Fruit fly (Drosophila melanogaster) whole organism, embryonic: Measurements from ENCODE around the gene Arl8.

Source experiments
- ATbp ChIP-seq: fragments of 200-800 bp; sonication (Bioruptor generic); optimal IDR thresholded peaks from 2 replicates; lab custom pipeline; 2017; ENCODE audit warnings: missing biosample characterization, mild to moderate bottlenecking, missing genetic modification characterization, missing genetic modification reagents
- Bteb2 ChIP-seq: fragments of 200-800 bp; sonication (Bioruptor generic); optimal IDR thresholded peaks from 2 replicates; lab custom pipeline; 2016; ENCODE audit warnings: missing biosample characterization, missing genetic modification characterization
- CG10462 ChIP-seq: fragments of 200-800 bp; sonication (Bioruptor generic); optimal IDR thresholded peaks from 2 replicates; lab custom pipeline; 2016; ENCODE audit warnings: missing biosample characterization, missing genetic modification characterization
- CG12071 ChIP-seq: fragments of 200-800 bp; sonication (Bioruptor generic); optimal IDR thresholded peaks from 3 replicates; lab custom pipeline; 2018; ENCODE audit warnings: missing biosample characterization, mild to moderate bottlenecking, missing genetic modification characterization
- CG12219 ChIP-seq: fragments of 200-800 bp; sonication (Bioruptor generic); optimal IDR thresholded peaks from 3 replicates; lab custom pipeline; 2018; ENCODE audit warnings: missing biosample characterization, mild to moderate bottlenecking, missing genetic modification characterization
- CG12659 ChIP-seq: fragments of 200-800 bp; sonication (Bioruptor generic); optimal IDR thresholded peaks from 3 replicates; lab custom pipeline; 2017; ENCODE audit warnings: mild to moderate bottlenecking, missing biosample characterization, missing genetic modification reagents, missing genetic modification characterization
- CG13296 ChIP-seq: fragments of 200-800 bp; sonication (Bioruptor generic); optimal IDR thresholded peaks from 3 replicates; lab custom pipeline; 2018; ENCODE audit warnings: missing biosample characterization, mild to moderate bottlenecking, missing genetic modification characterization
- CG1603 ChIP-seq: fragments of 200-800 bp; sonication (Bioruptor generic); optimal IDR thresholded peaks from 2 replicates; lab custom pipeline; 2019; ENCODE audit warnings: missing biosample characterization, mild to moderate bottlenecking, missing genetic modification characterization, moderate library complexity
- CG17568 ChIP-seq: fragments of 200-800 bp; sonication (Bioruptor generic); optimal IDR thresholded peaks from 2 replicates; lab custom pipeline; 2018; ENCODE audit warnings: missing biosample characterization, mild to moderate bottlenecking, missing genetic modification characterization, moderate library complexity
- CG17912 ChIP-seq: fragments of 200-800 bp; sonication (Bioruptor generic); optimal IDR thresholded peaks from 2 replicates; lab custom pipeline; 2018; ENCODE audit warnings: missing biosample characterization, mild to moderate bottlenecking, missing genetic modification characterization
- CG18599 ChIP-seq: fragments of 200-800 bp; sonication (Bioruptor generic); optimal IDR thresholded peaks from 3 replicates; lab custom pipeline; 2017; ENCODE audit warnings: missing biosample characterization, missing genetic modification characterization, mild to moderate bottlenecking, moderate library complexity, missing genetic modification reagents
- CG2129 ChIP-seq: fragments of 200-800 bp; sonication (Bioruptor generic); IDR thresholded peaks from 2 replicates; pipeline ENCODE4 v1.3.6; 2022; ENCODE audit warnings: missing biosample characterization, missing genetic modification characterization; ENCODE audit not compliant: partially characterized antibody
- CG30403 ChIP-seq: fragments of 200-800 bp; sonication (Bioruptor generic); optimal IDR thresholded peaks from 3 replicates; lab custom pipeline; 2016; ENCODE audit warnings: missing biosample characterization, missing genetic modification characterization
- CG34376 ChIP-seq: fragments of 200-800 bp; sonication (Bioruptor generic); optimal IDR thresholded peaks from 2 replicates; lab custom pipeline; 2018; ENCODE audit warnings: missing biosample characterization, mild to moderate bottlenecking, missing genetic modification characterization
- CG4707 ChIP-seq: fragments of 200-800 bp; sonication (Bioruptor generic); optimal IDR thresholded peaks from 2 replicates; lab custom pipeline; 2018; ENCODE audit warnings: missing biosample characterization, mild to moderate bottlenecking, missing genetic modification characterization, moderate library complexity
- CG6813 ChIP-seq: fragments of 200-800 bp; sonication (Bioruptor generic); optimal IDR thresholded peaks from 2 replicates; lab custom pipeline; 2017; ENCODE audit warnings: missing biosample characterization, missing genetic modification characterization, mild to moderate bottlenecking, moderate library complexity, missing genetic modification reagents
- CG7928 ChIP-seq: fragments of 200-800 bp; sonication (Bioruptor generic); optimal IDR thresholded peaks from 2 replicates; lab custom pipeline; 2017; ENCODE audit warnings: missing biosample characterization, mild to moderate bottlenecking, missing genetic modification characterization
- CG8281 ChIP-seq: fragments of 200-800 bp; sonication (Bioruptor generic); optimal IDR thresholded peaks from 2 replicates; lab custom pipeline; 2018; ENCODE audit warnings: missing biosample characterization, mild to moderate bottlenecking, missing genetic modification characterization, moderate library complexity
- CG8290 ChIP-seq, 3 experiments: fragments of 200-800 bp; sonication (Bioruptor generic); optimal IDR thresholded peaks; 2 replicates each; lab custom pipeline; 2016 to 2019; ENCODE audit warnings: missing biosample characterization in 3 of 3, missing genetic modification characterization in 3 of 3, mild to moderate bottlenecking in 2 of 3, moderate library complexity in 1 of 3
- CG9797 ChIP-seq: fragments of 200-800 bp; sonication (Bioruptor generic); optimal IDR thresholded peaks from 3 replicates; lab custom pipeline; 2018; ENCODE audit warnings: missing biosample characterization, mild to moderate bottlenecking, missing genetic modification characterization
- CoRest ChIP-seq: fragments of 200-800 bp; sonication (Bioruptor generic); optimal IDR thresholded peaks from 3 replicates; lab custom pipeline; 2018; ENCODE audit warnings: missing biosample characterization, mild to moderate bottlenecking, missing genetic modification characterization, moderate library complexity
- CrebB ChIP-seq: fragments of 200-800 bp; sonication (Bioruptor generic); optimal IDR thresholded peaks from 3 replicates; lab custom pipeline; 2018; ENCODE audit warnings: missing biosample characterization, mild to moderate bottlenecking, missing genetic modification characterization
- Dek ChIP-seq: fragments of 200-800 bp; sonication (Bioruptor generic); optimal IDR thresholded peaks from 3 replicates; lab custom pipeline; 2019; ENCODE audit warnings: missing biosample characterization, mild to moderate bottlenecking, missing genetic modification characterization, moderate library complexity
- Dp ChIP-seq: fragments of 200-800 bp; sonication (Bioruptor generic); optimal IDR thresholded peaks from 2 replicates; lab custom pipeline; 2018; ENCODE audit warnings: missing biosample characterization, mild to moderate bottlenecking, missing genetic modification characterization, moderate library complexity
- ERR ChIP-seq: fragments of 200-800 bp; sonication (Bioruptor generic); optimal IDR thresholded peaks from 2 replicates; lab custom pipeline; 2016; ENCODE audit warnings: missing biosample characterization, missing genetic modification characterization
- HLH54F ChIP-seq: fragments of 200-800 bp; sonication (Bioruptor generic); optimal IDR thresholded peaks from 3 replicates; lab custom pipeline; 2016; ENCODE audit warnings: missing biosample characterization, missing genetic modification characterization
- MTF-1 ChIP-seq: fragments of 200-800 bp; sonication (Bioruptor generic); optimal IDR thresholded peaks from 2 replicates; lab custom pipeline; 2018; ENCODE audit warnings: missing biosample characterization, mild to moderate bottlenecking, missing genetic modification characterization, borderline replicate concordance
- Med ChIP-seq: fragments of 200-800 bp; sonication (Bioruptor generic); peaks from one replicate; lab custom pipeline; 2016; ENCODE audit warnings: missing biosample characterization, missing genetic modification characterization, mild to moderate bottlenecking, inconsistent platforms, moderate library complexity
- NK7.1 ChIP-seq: fragments of 200-800 bp; sonication (Bioruptor generic); optimal IDR thresholded peaks from 3 replicates; lab custom pipeline; 2016; ENCODE audit warnings: missing biosample characterization, missing genetic modification characterization
- PHDP ChIP-seq: fragments of 200-800 bp; sonication (Bioruptor generic); optimal IDR thresholded peaks from 3 replicates; lab custom pipeline; 2018; ENCODE audit warnings: missing biosample characterization, mild to moderate bottlenecking, missing genetic modification characterization, moderate library complexity
- Taf1 ChIP-seq: fragments of 200-800 bp; sonication (Bioruptor generic); IDR thresholded peaks from 2 replicates; pipeline ENCODE4 v1.3.6; 2022; ENCODE audit warnings: missing biosample characterization, missing genetic modification characterization
- abd-A ChIP-seq: fragments of 200-800 bp; sonication (Bioruptor generic); optimal IDR thresholded peaks from 3 replicates; lab custom pipeline; 2019; ENCODE audit warnings: missing biosample characterization, mild to moderate bottlenecking, missing genetic modification characterization, moderate library complexity
- ash1 ChIP-seq: fragments of 200-800 bp; sonication (Bioruptor generic); optimal IDR thresholded peaks from 2 replicates; lab custom pipeline; 2018; ENCODE audit warnings: missing biosample characterization, mild to moderate bottlenecking, missing genetic modification characterization
- bab2 ChIP-seq: fragments of 200-800 bp; sonication (Bioruptor generic); optimal IDR thresholded peaks from 2 replicates; lab custom pipeline; 2016; ENCODE audit warnings: missing biosample characterization, missing genetic modification characterization
- bsh ChIP-seq, 2 experiments: fragments of 200-800 bp; sonication (Bioruptor generic); optimal IDR thresholded peaks; 2 replicates each; lab custom pipeline; 2017 to 2018; ENCODE audit warnings: mild to moderate bottlenecking in 2 of 2, missing biosample characterization in 2 of 2, missing genetic modification characterization in 2 of 2, moderate library complexity in 1 of 2
- chn ChIP-seq: fragments of 200-800 bp; sonication (Bioruptor generic); optimal IDR thresholded peaks from 2 replicates; lab custom pipeline; 2016; ENCODE audit warnings: missing biosample characterization, missing genetic modification characterization
- en ChIP-seq: fragments of 200-800 bp; sonication (Bioruptor generic); optimal IDR thresholded peaks from 2 replicates; lab custom pipeline; 2016; ENCODE audit warnings: missing biosample characterization, missing genetic modification characterization
- ewg ChIP-seq: fragments of 200-800 bp; sonication (Bioruptor generic); optimal IDR thresholded peaks from 3 replicates; lab custom pipeline; 2017; ENCODE audit warnings: mild to moderate bottlenecking, missing biosample characterization, missing genetic modification reagents, missing genetic modification characterization
- gfzf ChIP-seq: fragments of 200-800 bp; sonication (Bioruptor generic); optimal IDR thresholded peaks from 2 replicates; lab custom pipeline; 2016; ENCODE audit warnings: missing biosample characterization, mild to moderate bottlenecking, missing genetic modification characterization, moderate library complexity
- klu ChIP-seq: fragments of 200-800 bp; sonication (Bioruptor generic); IDR thresholded peaks from 2 replicates; pipeline ENCODE4 v1.3.6; 2022; ENCODE audit warnings: missing biosample characterization, missing genetic modification characterization
- mirr ChIP-seq: fragments of 200-800 bp; sonication (Bioruptor generic); optimal IDR thresholded peaks from 3 replicates; lab custom pipeline; 2018; ENCODE audit warnings: missing biosample characterization, mild to moderate bottlenecking, missing genetic modification characterization
- nmo ChIP-seq: fragments of 200-800 bp; sonication (Bioruptor generic); optimal IDR thresholded peaks from 2 replicates; lab custom pipeline; 2018; ENCODE audit warnings: missing biosample characterization, mild to moderate bottlenecking, missing genetic modification characterization, moderate library complexity
- oc ChIP-seq: fragments of 200-800 bp; sonication (Bioruptor generic); optimal IDR thresholded peaks from 2 replicates; lab custom pipeline; 2018; ENCODE audit warnings: missing biosample characterization, mild to moderate bottlenecking, missing genetic modification characterization, moderate library complexity
- pb ChIP-seq: fragments of 200-800 bp; sonication (Bioruptor generic); optimal IDR thresholded peaks from 3 replicates; lab custom pipeline; 2016; ENCODE audit warnings: missing biosample characterization, missing genetic modification characterization
- pzg ChIP-seq: fragments of 200-800 bp; sonication (Bioruptor generic); optimal IDR thresholded peaks from 3 replicates; lab custom pipeline; 2018; ENCODE audit warnings: missing biosample characterization, mild to moderate bottlenecking, missing genetic modification characterization, moderate library complexity
- scrt ChIP-seq: fragments of 200-800 bp; sonication (Bioruptor generic); optimal IDR thresholded peaks from 2 replicates; lab custom pipeline; 2018; ENCODE audit warnings: missing biosample characterization, mild to moderate bottlenecking, missing genetic modification characterization, moderate library complexity
- trem ChIP-seq: fragments of 200-800 bp; optimal IDR thresholded peaks from 3 replicates; lab custom pipeline; 2019; ENCODE audit warnings: missing biosample characterization, mild to moderate bottlenecking, missing genetic modification characterization, moderate library complexity
- wek ChIP-seq: fragments of 200-800 bp; sonication (Bioruptor generic); optimal IDR thresholded peaks from 3 replicates; lab custom pipeline; 2018; ENCODE audit warnings: missing biosample characterization, mild to moderate bottlenecking, missing genetic modification characterization, moderate library complexity

Gene Arl8

dm6 chr3R:8105088-8105542 lies 21.3 kb upstream of the Arl8 start, which contains the start of gene puc (continued):
- TF ChIP-seq Dp, result peak; percentile 77
- TF ChIP-seq CG6813 (GFP tag; lab: Kevin White, UChicago), result no peak
- peak; percentile 65 for TF ChIP-seq wek (GFP tag; lab: Kevin White, UChicago)
- peak; percentile 49 for TF ChIP-seq trem (tag; lab: Kevin White, UChicago)
- TF ChIP-seq mirr (GFP tag; lab: Kevin White, UChicago), result peak; percentile 54
- peak; percentile 38 for TF ChIP-seq PHDP
- peak; percentile 15 for TF ChIP-seq Bteb2 (GFP tag; lab: Kevin White, UChicago)
- TF ChIP-seq bsh (GFP tag; optimal IDR thresholded peaks at IDR 0.05; lab: Kevin White, UChicago), result peak in 1 of 2 experiments; percentile 13
- TF ChIP-seq CG9797 (GFP tag; lab: Kevin White, UChicago), result peak; percentile 81
- TF ChIP-seq oc, result peak; percentile 20
- peak; percentile 44 for TF ChIP-seq ash1 (GFP tag; lab: Kevin White, UChicago)
- TF ChIP-seq bab2 (GFP tag; lab: Kevin White, UChicago), result peak; percentile 3
- TF ChIP-seq scrt (GFP tag; lab: Kevin White, UChicago), result peak; percentile 56
- no peak for TF ChIP-seq klu (GFP tag; lab: Robert Waterston, UW)
- TF ChIP-seq pb (GFP tag; lab: Kevin White, UChicago), result peak; percentile 15
- TF ChIP-seq Taf1 (GFP tag; lab: Robert Waterston, UW), result no peak
- TF ChIP-seq nmo (GFP tag; lab: Kevin White, UChicago), result peak; percentile 27
- peak; percentile 32 for TF ChIP-seq ERR
- peak; percentile 77 for TF ChIP-seq CG34376 (GFP tag; lab: Kevin White, UChicago)
- peak; percentile 13 for TF ChIP-seq CG12219 (GFP tag; lab: Kevin White, UChicago)
- TF ChIP-seq CG4707 (GFP tag; lab: Kevin White, UChicago), result peak; percentile 45
- peak; percentile 74 for TF ChIP-seq CG17568
- no peak for TF ChIP-seq ATbp (GFP tag; lab: Kevin White, UChicago)
- TF ChIP-seq CG7928 (GFP tag; lab: Kevin White, UChicago), result no peak
- TF ChIP-seq gfzf (GFP tag; lab: Kevin White, UChicago), result peak; percentile 80
- TF ChIP-seq CG1603 (tag; lab: Kevin White, UChicago), result peak; percentile 57
- no peak for TF ChIP-seq chn
- peak; percentile 71 for TF ChIP-seq pzg (GFP tag; lab: Kevin White, UChicago)
- TF ChIP-seq CG10462 (GFP tag; lab: Kevin White, UChicago), result no peak
- TF ChIP-seq NK7.1 (GFP tag; lab: Kevin White, UChicago), result peak; percentile 11
- TF ChIP-seq MTF-1 (GFP tag; lab: Kevin White, UChicago), result peak; percentile 92
- TF ChIP-seq CG30403, result no peak
- peak; percentile 10 for TF ChIP-seq CG8290 (GFP tag; optimal IDR thresholded peaks at IDR 0.05; lab: Kevin White, UChicago)
- peak in 1 of 2 experiments; percentile 84 for TF ChIP-seq CG8290 (tag; optimal IDR thresholded peaks at IDR 0.05; lab: Kevin White, UChicago)
- no peak for TF ChIP-seq HLH54F (GFP tag; lab: Kevin White, UChicago)
- TF ChIP-seq ewg (GFP tag; lab: Kevin White, UChicago), result peak; percentile 19
- TF ChIP-seq CG8281 (tag; lab: Kevin White, UChicago), result peak; percentile 62
- peak; percentile 67 for TF ChIP-seq CG12659 (GFP tag; lab: Kevin White, UChicago)
- peak; percentile 44 for TF ChIP-seq CG13296
- peak; percentile 38 for TF ChIP-seq Dek (tag; lab: Kevin White, UChicago)
- TF ChIP-seq Med (GFP tag; lab: Kevin White, UChicago), result peak; percentile 95
- TF ChIP-seq abd-A (tag; lab: Kevin White, UChicago), result no peak
- peak; percentile 58 for TF ChIP-seq CrebB
- peak; percentile 15 for TF ChIP-seq CoRest (tag; lab: Kevin White, UChicago)
- no peak for TF ChIP-seq CG2129
- TF ChIP-seq CG18599, result peak; percentile 37
- peak; percentile 26 for TF ChIP-seq en
- peak; percentile 71 for TF ChIP-seq CG12071 (GFP tag; lab: Kevin White, UChicago)
- peak; percentile 49 for TF ChIP-seq CG17912
